Fruit fly (Drosophila melanogaster): ENCODE data around the gene CAHbeta.

The CAHbeta gene

DNA sequence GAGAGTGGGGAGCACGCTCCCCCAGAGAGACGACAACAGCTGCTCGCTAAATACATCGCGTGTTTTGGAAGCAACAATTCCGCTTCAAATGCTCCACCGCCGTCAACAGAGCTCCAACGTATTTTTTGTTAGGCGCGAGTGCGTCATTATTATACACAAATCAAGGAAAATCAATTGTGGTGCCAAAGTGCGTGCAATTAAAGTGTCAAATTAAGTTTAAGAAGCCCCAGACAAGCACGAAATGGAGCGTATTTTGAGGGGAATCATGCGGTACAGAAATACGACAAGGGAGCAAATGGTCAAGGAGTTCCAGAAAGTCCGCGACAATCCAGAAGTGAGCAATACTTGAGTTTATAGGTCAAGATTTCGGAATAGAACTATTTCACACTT is at the start of gene CAHbeta:
CAHbeta (plus strand) TSS at position 85 of the 390 bp plus-strand sequence.
- peak; percentile 72 for TF ChIP-seq CG17801 (GFP tag; optimal IDR thresholded peaks at IDR 0.05; ENCODE audit: partially characterized antibody)

DNA sequence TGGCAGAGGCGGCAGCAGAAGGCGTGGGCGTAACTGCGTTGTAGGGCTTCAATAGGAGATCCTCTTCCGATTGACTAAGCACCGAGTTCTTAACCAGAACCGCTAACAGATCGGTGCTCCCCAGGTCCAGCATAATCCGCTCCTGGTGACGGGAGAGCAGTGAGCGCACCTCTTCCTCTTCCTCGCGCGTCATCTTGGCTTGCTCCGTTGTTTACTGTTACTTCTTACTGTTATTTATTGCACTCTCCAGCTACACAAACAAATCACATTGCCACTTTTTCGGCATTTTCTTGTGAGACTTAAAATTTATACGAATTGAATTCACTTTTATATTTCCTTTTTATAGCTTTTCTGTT is 49.6 kb upstream of the CAHbeta start:
- no peak for TF ChIP-seq CG17801 (GFP tag; optimal IDR thresholded peaks at IDR 0.05; ENCODE audit: partially characterized antibody)

DNA sequence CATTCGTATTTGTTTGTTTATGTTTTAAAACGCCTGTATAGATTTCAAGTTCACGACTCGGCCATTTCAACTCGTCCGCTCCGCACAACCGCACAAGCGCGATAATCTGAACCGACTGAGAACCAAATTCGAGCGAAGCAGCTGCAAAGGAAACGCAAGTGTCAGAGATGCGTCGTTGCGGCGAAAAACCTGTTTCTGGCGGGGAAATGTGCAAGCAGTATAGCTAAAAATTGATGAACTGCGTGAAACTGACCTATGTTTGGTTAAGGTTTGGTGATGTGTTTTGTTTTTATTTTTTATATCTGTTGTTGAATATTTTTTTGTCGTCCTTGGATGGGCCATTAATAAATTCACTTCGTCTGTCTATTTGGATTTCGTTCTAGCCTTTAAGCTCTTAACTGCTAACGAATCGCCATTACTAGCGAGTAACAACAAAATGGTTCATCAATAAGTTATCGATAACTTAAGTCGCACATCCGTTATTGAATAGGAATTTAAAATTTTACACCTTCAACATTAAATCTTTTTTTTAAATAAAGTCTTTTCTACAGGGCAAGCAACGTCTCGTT is 48.8 kb upstream of the CAHbeta start, which contains the start of gene pyd:
pyd (minus strand) TSS at position 120 of the 569 bp plus-strand sequence.
- peak; percentile 47 for TF ChIP-seq CG17801 (GFP tag; optimal IDR thresholded peaks at IDR 0.05; ENCODE audit: partially characterized antibody)

DNA sequence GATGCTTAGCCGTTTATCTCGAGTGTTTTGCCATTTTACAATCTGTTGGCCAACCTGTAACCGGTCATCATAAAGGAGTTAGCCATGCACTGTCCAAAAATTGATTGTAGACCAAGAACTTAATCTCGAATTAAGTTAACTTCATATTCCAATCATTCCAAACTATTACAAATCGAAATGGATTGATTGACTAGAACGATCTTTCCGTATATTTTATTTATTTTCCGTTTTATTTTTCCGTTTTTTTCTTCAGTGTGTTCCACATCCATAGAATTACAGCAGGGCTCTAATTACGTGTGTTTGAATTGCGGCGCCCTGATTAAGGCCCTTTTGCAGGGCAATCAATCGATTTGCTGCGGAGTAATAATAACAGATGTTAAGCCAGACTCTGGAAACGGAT is 47.9 kb upstream of the CAHbeta start:
- no peak for TF ChIP-seq CG17801 (GFP tag; optimal IDR thresholded peaks at IDR 0.05; ENCODE audit: partially characterized antibody)

DNA sequence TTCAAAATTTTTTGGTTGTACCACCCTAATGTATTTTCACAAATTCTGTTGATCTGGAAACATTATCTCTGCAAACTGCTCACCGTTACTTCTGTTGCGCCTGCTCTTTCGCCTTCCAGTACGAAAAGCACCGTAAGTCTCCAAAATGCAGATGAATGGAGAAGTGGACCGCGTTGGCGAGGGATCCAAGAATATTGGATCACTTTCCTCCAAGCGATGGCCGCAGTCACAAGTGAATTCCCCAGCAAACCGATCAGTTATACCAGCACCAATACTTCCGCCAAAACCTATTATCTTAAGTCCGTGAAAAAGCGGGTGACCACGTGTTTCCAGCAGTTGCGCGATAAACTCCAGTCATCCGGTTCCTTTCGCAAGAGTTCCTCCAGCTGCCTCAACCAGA is 45.7 kb upstream of the CAHbeta start, which contains the start of gene osk:
osk (plus strand) TSS at position 197 of the 400 bp plus-strand sequence.
- TF ChIP-seq CG17801 (GFP tag; optimal IDR thresholded peaks at IDR 0.05; ENCODE audit: partially characterized antibody), result no peak

DNA sequence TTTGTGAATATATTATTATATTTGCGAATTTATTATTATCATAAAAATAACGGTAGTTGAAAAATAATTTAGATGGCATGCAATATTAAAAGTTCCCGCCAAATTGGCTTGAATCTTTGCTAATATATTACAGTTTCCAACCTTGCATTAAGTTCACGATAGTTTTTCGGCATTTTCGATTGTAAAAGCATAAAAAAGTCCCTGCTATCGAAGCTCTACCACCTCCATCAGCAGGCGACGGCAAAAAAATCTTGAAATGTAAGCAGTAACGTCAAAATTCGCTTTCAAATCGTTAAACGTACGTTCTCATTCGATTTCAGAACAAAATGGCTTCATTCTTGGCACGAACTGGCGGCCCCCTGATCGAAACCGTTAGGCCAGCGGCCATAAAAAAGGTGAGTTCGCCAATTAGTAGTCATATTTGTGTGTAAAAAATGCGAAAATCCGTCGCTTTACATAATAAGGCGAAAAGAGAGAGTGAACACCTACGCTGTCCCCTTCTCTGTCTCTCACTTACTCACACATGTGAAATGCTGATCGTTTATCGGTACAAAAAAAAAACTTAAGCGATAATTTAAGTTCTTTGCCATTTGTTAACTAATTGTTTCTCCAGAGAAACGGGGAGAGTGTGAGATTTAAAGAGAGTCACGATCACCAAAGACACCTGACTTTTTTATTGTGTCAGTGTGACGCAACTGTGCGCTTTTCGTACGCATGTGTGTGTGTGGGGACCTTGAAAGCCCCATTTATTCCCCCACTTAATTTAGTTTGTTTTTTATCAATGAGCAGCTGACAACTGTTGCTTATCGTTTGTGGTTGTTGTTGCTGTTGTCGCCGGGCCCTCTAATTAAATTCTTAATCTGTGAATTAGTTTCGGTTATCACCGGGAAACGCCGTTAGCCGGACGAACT is 41.9 kb upstream of the CAHbeta start, which contains the start of gene ScsbetaA:
ScsbetaA (plus strand) TSS at position 231 of the 911 bp plus-strand sequence.
- no peak for TF ChIP-seq CG17801 (GFP tag; optimal IDR thresholded peaks at IDR 0.05; ENCODE audit: partially characterized antibody)

DNA sequence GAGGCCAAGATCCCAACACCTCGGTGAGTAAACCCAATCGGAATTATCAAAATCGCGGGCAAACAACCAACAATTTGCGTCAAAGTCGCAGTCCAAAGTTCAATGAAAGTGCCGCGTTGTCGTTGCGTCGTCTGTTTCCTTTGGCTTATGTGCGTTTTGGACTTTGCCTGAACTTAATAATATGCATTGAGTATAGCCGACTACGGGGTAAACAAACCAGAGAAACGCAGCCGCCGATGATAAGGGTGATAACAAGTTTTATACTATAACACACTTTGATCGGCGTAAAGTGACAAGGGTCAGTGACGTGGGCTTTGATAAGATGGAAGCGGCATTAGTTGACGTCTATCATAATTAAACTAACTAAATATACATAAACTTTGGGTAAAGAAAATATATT is 40.9 kb upstream of the CAHbeta start:
- peak; percentile 39 for TF ChIP-seq CG17801 (GFP tag; optimal IDR thresholded peaks at IDR 0.05; ENCODE audit: partially characterized antibody)

DNA sequence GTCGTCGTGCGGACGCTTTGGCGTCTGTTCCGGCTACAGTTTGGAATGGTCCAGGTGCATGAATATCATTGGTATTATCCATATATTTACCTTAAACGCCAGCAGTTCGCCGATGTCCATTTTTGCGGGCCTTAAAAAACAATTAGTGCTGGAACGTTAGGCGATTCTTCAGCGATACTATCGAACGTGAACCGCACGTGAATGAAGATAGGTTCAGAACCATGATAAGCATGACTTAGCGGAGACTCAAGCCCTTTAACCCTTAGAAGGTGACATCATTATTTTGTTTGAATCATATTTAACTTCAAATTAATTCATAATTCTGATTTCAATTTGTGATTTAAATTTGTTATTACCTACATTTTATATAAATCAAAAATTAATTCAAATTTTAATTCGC is 35.8 kb upstream of the CAHbeta start, which contains the start of gene CG11964:
CG11964 (minus strand) TSS at position 155 of the 400 bp plus-strand sequence.
- TF ChIP-seq CG17801 (GFP tag; optimal IDR thresholded peaks at IDR 0.05; ENCODE audit: partially characterized antibody), result no peak

DNA sequence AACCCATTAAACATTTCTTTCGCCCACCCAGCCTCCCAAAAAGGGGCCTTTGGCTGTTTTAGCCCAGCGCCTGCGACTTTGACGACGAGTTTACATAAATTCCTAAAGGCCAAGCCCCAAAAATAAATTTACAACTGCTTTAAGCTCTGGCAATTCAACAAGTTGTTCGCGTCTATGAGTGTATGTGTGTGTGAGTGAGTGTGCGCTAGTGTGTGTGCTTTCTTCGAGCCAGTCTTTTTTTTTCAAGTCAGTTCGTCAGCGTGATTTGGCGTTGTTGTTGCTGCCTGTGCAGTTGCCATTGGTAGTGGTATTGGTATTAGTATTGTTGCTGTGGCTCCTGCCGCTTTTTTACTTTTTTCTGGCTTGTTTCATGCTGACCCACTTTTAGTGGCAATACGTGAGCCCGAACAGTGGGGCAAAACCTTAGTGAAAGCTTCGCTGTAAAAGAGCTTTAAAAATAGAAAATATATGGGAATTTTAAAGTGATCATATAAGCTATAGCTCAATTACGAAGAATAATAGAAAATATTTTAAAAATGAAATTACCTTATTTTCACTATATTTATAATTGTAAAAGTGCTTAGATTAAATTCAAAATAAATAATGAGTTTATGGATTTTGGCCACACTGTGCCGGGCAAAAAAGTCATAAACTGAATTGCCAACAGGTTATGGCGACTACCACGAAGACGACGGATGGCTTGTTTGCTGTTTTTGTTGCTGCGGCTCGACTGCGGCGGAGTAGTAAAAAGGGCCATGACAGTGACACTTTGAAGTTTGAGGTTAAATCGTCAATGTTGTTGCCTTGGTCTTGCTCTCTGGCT is 34.9 kb upstream of the CAHbeta start:
- TF ChIP-seq CG17801 (GFP tag; optimal IDR thresholded peaks at IDR 0.05; ENCODE audit: partially characterized antibody), result no peak

DNA sequence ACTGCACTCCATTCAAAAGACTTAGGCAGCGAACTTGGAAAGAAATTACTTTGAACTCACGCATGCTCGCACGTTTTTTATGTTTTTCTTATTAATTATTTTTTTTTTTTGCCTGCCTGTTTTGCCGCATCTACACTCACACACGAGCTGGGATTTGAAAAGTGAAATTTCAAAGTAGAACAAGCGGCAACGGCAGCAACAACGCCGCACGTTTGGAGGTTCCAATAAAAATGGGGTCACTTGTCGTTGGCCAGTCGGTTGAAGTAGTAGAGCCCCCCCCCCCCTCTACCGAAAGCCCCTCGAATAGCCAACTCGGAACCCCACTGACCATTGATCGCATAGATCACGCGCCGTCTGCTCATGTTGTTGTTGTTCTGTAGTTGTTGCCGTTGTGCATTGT is 34.2 kb upstream of the CAHbeta start:
- TF ChIP-seq CG17801 (GFP tag; optimal IDR thresholded peaks at IDR 0.05; ENCODE audit: partially characterized antibody), result no peak

DNA sequence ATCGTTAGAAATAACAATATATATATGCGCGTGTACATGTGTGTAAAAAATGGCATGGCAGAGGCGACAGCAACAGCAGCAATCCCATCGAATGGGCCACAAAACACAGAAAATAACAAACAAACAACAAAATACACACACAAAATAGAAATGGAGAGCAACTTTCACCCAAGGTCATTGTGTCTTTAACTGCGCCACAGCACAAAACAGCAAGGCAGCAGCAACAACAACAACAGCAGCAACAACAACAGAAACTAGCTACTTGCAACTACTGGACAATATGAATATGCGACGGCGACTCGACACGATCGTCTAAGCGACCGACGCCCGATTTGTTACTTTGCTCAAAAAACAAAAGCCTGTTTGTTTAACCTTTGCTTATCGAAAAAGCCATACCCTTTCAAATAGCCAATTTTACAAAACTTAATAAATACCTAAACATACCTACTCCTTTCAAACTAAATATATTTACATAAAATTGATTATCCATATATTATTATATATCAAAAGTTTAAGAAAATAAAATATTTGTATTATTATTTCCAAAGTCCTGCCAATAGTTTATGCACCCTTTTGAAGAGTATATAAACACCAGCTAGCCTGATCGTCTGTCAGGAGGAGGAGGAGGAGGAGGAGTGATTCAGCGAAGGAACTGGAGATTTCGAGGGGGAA is 32.8 kb upstream of the CAHbeta start:
- no peak for TF ChIP-seq CG17801 (GFP tag; optimal IDR thresholded peaks at IDR 0.05; ENCODE audit: partially characterized antibody)

DNA sequence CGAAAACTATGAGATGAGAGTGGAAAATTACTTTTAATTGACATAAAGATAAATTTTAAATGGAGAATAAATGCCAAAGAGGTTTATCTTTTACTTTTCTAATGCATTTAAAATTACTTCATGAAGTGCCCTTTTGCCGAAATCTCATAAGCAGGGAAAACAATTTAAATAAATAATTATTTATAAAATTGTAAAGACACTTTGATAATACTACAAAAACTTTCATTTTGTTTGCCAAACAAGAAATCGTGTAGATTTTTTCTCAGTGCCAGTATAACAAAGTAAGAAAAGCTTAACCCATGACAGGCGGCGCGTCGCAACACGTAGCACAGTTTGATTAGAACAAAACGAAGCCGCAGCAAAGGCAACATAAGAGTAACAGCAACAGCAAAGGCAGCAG is 31.8 kb upstream of the CAHbeta start:
- TF ChIP-seq CG17801 (GFP tag; optimal IDR thresholded peaks at IDR 0.05; ENCODE audit: partially characterized antibody), result no peak

DNA sequence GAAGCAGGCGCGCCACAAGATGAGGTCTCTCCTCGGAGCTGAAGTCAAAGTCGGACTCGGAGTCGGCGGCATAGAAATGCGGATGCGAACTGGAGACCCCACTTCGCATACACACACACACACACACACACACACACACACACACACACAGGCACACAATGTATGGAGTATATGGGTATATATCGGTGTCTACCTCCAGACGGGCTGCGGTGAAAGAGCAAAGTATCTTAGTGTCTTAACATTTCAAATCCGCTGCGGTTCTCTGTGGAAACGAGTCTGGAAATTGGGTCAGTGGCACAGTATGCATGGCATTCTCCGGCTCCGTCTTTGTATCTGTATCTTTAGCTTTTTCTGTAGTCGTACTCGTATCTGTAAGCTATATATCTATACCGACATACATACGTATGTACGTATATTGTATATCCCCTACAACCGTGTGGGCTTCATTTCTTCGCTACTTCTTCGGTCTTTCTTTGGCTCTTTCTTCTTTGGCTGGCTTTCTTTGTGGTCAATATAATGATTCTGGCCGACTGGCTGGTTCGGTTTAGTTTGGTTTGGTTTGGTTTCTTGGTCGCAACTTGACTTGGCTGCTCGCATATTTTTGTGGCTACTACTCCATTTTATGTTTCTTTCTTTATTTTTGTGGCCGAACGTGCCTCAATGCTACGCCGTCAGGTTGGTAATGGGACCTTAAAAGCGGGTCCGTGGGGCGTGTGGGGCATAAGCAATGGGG is 31.2 kb upstream of the CAHbeta start:
- TF ChIP-seq CG17801 (GFP tag; optimal IDR thresholded peaks at IDR 0.05; ENCODE audit: partially characterized antibody), result no peak

Measured in ovary, adult (tissue).